Worm (Caenorhabditis elegans) whole organism, young adult: ENCODE data around the gene C56E6.4.
A peak's percentile ranks its signal among the peaks of the same experiment; 100 is the strongest.

ENCODE experiments used
- B0019.2 ChIP-seq: fragments of 200-800 bp; sonication (Bioruptor generic); conservative IDR thresholded peaks from 2 replicates; pipeline ENCODE4 v1.3.6; 2022; ENCODE audit warnings: missing genetic modification reagents, missing genetic modification characterization, missing compliant biosample characterization
- B0035.1 ChIP-seq: sonication (generic microtip); optimal IDR thresholded peaks from 2 replicates; lab custom pipeline; 2016; ENCODE audit warnings: missing genetic modification characterization, mild to moderate bottlenecking, missing compliant biosample characterization, missing genotype, missing genetic modification reagents
- B0261.1 ChIP-seq: sonication (generic microtip); optimal IDR thresholded peaks from 2 replicates; lab custom pipeline; 2016; ENCODE audit warnings: mild to moderate bottlenecking, missing genetic modification characterization, moderate library complexity, missing compliant biosample characterization
- B0336.3 ChIP-seq: fragments of 200-800 bp; sonication (Bioruptor generic); IDR thresholded peaks from 2 replicates; pipeline ENCODE4 v1.3.6; 2022; ENCODE audit warnings: missing genetic modification characterization, missing compliant biosample characterization
- D2030.7 ChIP-seq: fragments of 200-800 bp; sonication (Bioruptor generic); IDR thresholded peaks from 2 replicates; pipeline ENCODE4 v1.3.6; 2022; ENCODE audit warnings: missing genetic modification reagents, missing genetic modification characterization, missing compliant biosample characterization
- F23B12.7 ChIP-seq: sonication (generic microtip); optimal IDR thresholded peaks from 2 replicates; lab custom pipeline; 2017; ENCODE audit warnings: missing genetic modification characterization, mild to moderate bottlenecking, missing compliant biosample characterization, antibody characterized with exemption, moderate library complexity; ENCODE audit not compliant: insufficient read depth
- F49E8.2 ChIP-seq: sonication (generic microtip); optimal IDR thresholded peaks from 3 replicates; lab custom pipeline; 2017; ENCODE audit warnings: missing genetic modification characterization, mild to moderate bottlenecking, missing compliant biosample characterization, antibody characterized with exemption, moderate library complexity; ENCODE audit not compliant: insufficient read depth
- K12H6.12 ChIP-seq: fragments of 200-800 bp; sonication (Bioruptor generic); optimal IDR thresholded peaks from 2 replicates; lab custom pipeline; 2018; ENCODE audit warnings: mild to moderate bottlenecking, missing genetic modification characterization, missing compliant biosample characterization
- T26A5.8 ChIP-seq: sonication (generic microtip); optimal IDR thresholded peaks from 2 replicates; lab custom pipeline; 2016; ENCODE audit warnings: missing genetic modification characterization, missing compliant biosample characterization
- Y67H2A.10 ChIP-seq: fragments of 200-800 bp; sonication (Bioruptor generic); conservative IDR thresholded peaks from 2 replicates; pipeline ENCODE4 v1.3.6; 2022; ENCODE audit warnings: missing genetic modification reagents, missing genetic modification characterization, missing compliant biosample characterization
- Y95B8A.8 ChIP-seq: fragments of 200-800 bp; sonication (Bioruptor generic); IDR thresholded peaks from 2 replicates; pipeline ENCODE4 v1.3.6; 2022; ENCODE audit warnings: missing genetic modification reagents, missing genetic modification characterization, missing compliant biosample characterization
- akir-1 ChIP-seq: fragments of 200-800 bp; sonication (Bioruptor generic); optimal IDR thresholded peaks from 2 replicates; lab custom pipeline; 2018; ENCODE audit warnings: mild to moderate bottlenecking, missing genetic modification characterization, moderate library complexity, missing compliant biosample characterization
- attf-5 ChIP-seq: fragments of 200-800 bp; sonication (Bioruptor generic); optimal IDR thresholded peaks from 2 replicates; lab custom pipeline; 2018; ENCODE audit warnings: mild to moderate bottlenecking, missing genetic modification characterization, missing compliant biosample characterization
- cebp-2 ChIP-seq: fragments of 200-800 bp; sonication (Bioruptor generic); IDR thresholded peaks from 2 replicates; pipeline ENCODE4 v1.3.6; 2022; ENCODE audit warnings: missing genetic modification characterization, missing compliant biosample characterization
- ceh-100 ChIP-seq: fragments of 200-800 bp; sonication (Bioruptor generic); IDR thresholded peaks from 2 replicates; pipeline ENCODE4 v1.3.6; 2022; ENCODE audit warnings: missing genetic modification reagents, missing genetic modification characterization, missing compliant biosample characterization
- ceh-27 ChIP-seq: fragments of 200-800 bp; sonication (Bioruptor generic); optimal IDR thresholded peaks from 2 replicates; lab custom pipeline; 2018; ENCODE audit warnings: mild to moderate bottlenecking, missing genetic modification characterization, moderate library complexity, missing compliant biosample characterization
- die-1 ChIP-seq: sonication (generic microtip); optimal IDR thresholded peaks from 2 replicates; lab custom pipeline; 2016; ENCODE audit warnings: missing genotype, mild to moderate bottlenecking, missing genetic modification characterization, missing compliant biosample characterization
- dpff-1 ChIP-seq: sonication (generic microtip); optimal IDR thresholded peaks from 2 replicates; lab custom pipeline; 2017; ENCODE audit warnings: mild to moderate bottlenecking, missing genetic modification characterization, missing compliant biosample characterization
- efl-1 ChIP-seq: fragments of 150-350 bp; optimal IDR thresholded peaks from 2 replicates; lab custom pipeline; 2014; ENCODE audit warnings: missing biosample characterization, missing genetic modification reagents, missing genetic modification characterization
- ets-4 ChIP-seq: fragments of 200-800 bp; sonication (Bioruptor generic); optimal IDR thresholded peaks from 2 replicates; lab custom pipeline; 2018; ENCODE audit warnings: mild to moderate bottlenecking, missing genetic modification characterization, missing compliant biosample characterization
- gei-17 ChIP-seq: fragments of 200-800 bp; sonication (Bioruptor generic); optimal IDR thresholded peaks from 2 replicates; lab custom pipeline; 2018; ENCODE audit warnings: mild to moderate bottlenecking, missing genetic modification characterization, missing compliant biosample characterization
- him-1 ChIP-seq: sonication (generic microtip); optimal IDR thresholded peaks from 2 replicates; lab custom pipeline; 2016; ENCODE audit warnings: missing genotype, missing genetic modification reagents, missing genetic modification characterization, missing compliant biosample characterization
- hlh-12 ChIP-seq: sonication (generic microtip); optimal IDR thresholded peaks from 2 replicates; lab custom pipeline; 2016; ENCODE audit warnings: missing genetic modification characterization, missing compliant biosample characterization
- lag-1 ChIP-seq: fragments of 200-800 bp; sonication (Bioruptor generic); IDR thresholded peaks from 2 replicates; pipeline ENCODE4 v1.3.6; 2022; ENCODE audit warnings: missing genetic modification reagents, missing genetic modification characterization, missing compliant biosample characterization
- let-526 ChIP-seq: fragments of 200-800 bp; sonication (Bioruptor generic); IDR thresholded peaks from 2 replicates; pipeline ENCODE4 v1.3.6; 2022; ENCODE audit warnings: missing genetic modification reagents, missing genetic modification characterization, missing compliant biosample characterization
- lin-26 ChIP-seq: fragments of 200-800 bp; sonication (Bioruptor generic); IDR thresholded peaks from 2 replicates; pipeline ENCODE4 v1.3.6; 2022; ENCODE audit warnings: missing genetic modification reagents, missing genetic modification characterization, missing compliant biosample characterization
- lin-35 ChIP-seq, 3 experiments: fragments of 150-350 bp in 2 of 3; sonication (generic microtip) in 1 of 3; optimal IDR thresholded peaks; 2 replicates each; lab custom pipeline; 2014 to 2018; ENCODE audit warnings: missing biosample characterization in 3 of 3, missing genetic modification characterization in 3 of 3, missing genetic modification reagents in 3 of 3
- lin-40 ChIP-seq: sonication (generic microtip); optimal IDR thresholded peaks from 2 replicates; lab custom pipeline; 2016; ENCODE audit warnings: missing genetic modification characterization, mild to moderate bottlenecking, missing compliant biosample characterization, missing genotype, missing genetic modification reagents
- lin-54 ChIP-seq: fragments of 200-800 bp; sonication (Bioruptor generic); optimal IDR thresholded peaks from 2 replicates; lab custom pipeline; 2018; ENCODE audit warnings: mild to moderate bottlenecking, missing genetic modification characterization, missing compliant biosample characterization
- lsy-27 ChIP-seq: sonication (generic microtip); optimal IDR thresholded peaks from 2 replicates; lab custom pipeline; 2017; ENCODE audit warnings: missing genetic modification characterization, mild to moderate bottlenecking, missing compliant biosample characterization, antibody characterized with exemption, missing genotype, borderline replicate concordance; ENCODE audit not compliant: insufficient read depth
- madf-10 ChIP-seq: sonication (generic microtip); optimal IDR thresholded peaks from 2 replicates; lab custom pipeline; 2016; ENCODE audit warnings: mild to moderate bottlenecking, missing genetic modification characterization, missing compliant biosample characterization
- madf-3 ChIP-seq: fragments of 200-800 bp; sonication (Bioruptor generic); IDR thresholded peaks from 2 replicates; pipeline ENCODE4 v1.3.6; 2022; ENCODE audit warnings: missing genetic modification reagents, missing genetic modification characterization, missing compliant biosample characterization
- mcd-1 ChIP-seq: fragments of 200-800 bp; sonication (Bioruptor generic); IDR thresholded peaks from 2 replicates; pipeline ENCODE4 v1.3.6; 2022; ENCODE audit warnings: missing genetic modification reagents, missing genetic modification characterization, missing compliant biosample characterization
- nhr-179 ChIP-seq: sonication (generic microtip); optimal IDR thresholded peaks from 2 replicates; lab custom pipeline; 2016; ENCODE audit warnings: mild to moderate bottlenecking, missing genetic modification characterization, missing compliant biosample characterization
- nhr-27 ChIP-seq: fragments of 200-800 bp; sonication (Bioruptor generic); optimal IDR thresholded peaks from 2 replicates; lab custom pipeline; 2018; ENCODE audit warnings: mild to moderate bottlenecking, missing genetic modification characterization, moderate library complexity, missing compliant biosample characterization
- nhr-80 ChIP-seq: sonication (generic microtip); optimal IDR thresholded peaks from 2 replicates; lab custom pipeline; 2016; ENCODE audit warnings: missing genetic modification characterization, missing compliant biosample characterization
- rec-8 ChIP-seq, 2 experiments: sonication (generic microtip); optimal IDR thresholded peaks; 2 replicates each; lab custom pipeline; 2016; ENCODE audit warnings: mild to moderate bottlenecking in 2 of 2, missing genetic modification characterization in 2 of 2, missing genetic modification reagents in 2 of 2, missing genotype in 2 of 2, missing biosample characterization in 1 of 2, missing compliant biosample characterization in 1 of 2, moderate library complexity in 1 of 2
- snpc-1.1 ChIP-seq: sonication (generic microtip); optimal IDR thresholded peaks from 2 replicates; lab custom pipeline; 2017; ENCODE audit warnings: missing genetic modification characterization, mild to moderate bottlenecking, missing compliant biosample characterization, antibody characterized with exemption, moderate library complexity, missing genotype, missing genetic modification reagents; ENCODE audit not compliant: insufficient read depth
- snpc-1.3 ChIP-seq: sonication (generic microtip); optimal IDR thresholded peaks from 2 replicates; lab custom pipeline; 2017; ENCODE audit warnings: missing genetic modification characterization, mild to moderate bottlenecking, missing compliant biosample characterization, antibody characterized with exemption, moderate library complexity, missing genotype, missing genetic modification reagents; ENCODE audit not compliant: insufficient read depth
- snpc-3.4 ChIP-seq: sonication (generic microtip); optimal IDR thresholded peaks from 2 replicates; lab custom pipeline; 2017; ENCODE audit warnings: missing genetic modification characterization, mild to moderate bottlenecking, missing compliant biosample characterization, antibody characterized with exemption, moderate library complexity, missing genotype, missing genetic modification reagents
- tlf-1 ChIP-seq: fragments of 200-800 bp; sonication (Bioruptor generic); optimal IDR thresholded peaks from 2 replicates; lab custom pipeline; 2018; ENCODE audit warnings: mild to moderate bottlenecking, missing genetic modification characterization, missing compliant biosample characterization
- unc-130 ChIP-seq: sonication (generic microtip); optimal IDR thresholded peaks from 2 replicates; lab custom pipeline; 2016; ENCODE audit warnings: missing genetic modification reagents, missing genetic modification characterization, missing compliant biosample characterization
- ztf-18 ChIP-seq: sonication (generic microtip); optimal IDR thresholded peaks from 2 replicates; lab custom pipeline; 2016; ENCODE audit warnings: missing genotype, mild to moderate bottlenecking, missing genetic modification characterization, missing compliant biosample characterization
- ztf-22 ChIP-seq: fragments of 200-800 bp; sonication (Bioruptor generic); optimal IDR thresholded peaks from 2 replicates; lab custom pipeline; 2018; ENCODE audit warnings: mild to moderate bottlenecking, missing genetic modification characterization, moderate library complexity, missing compliant biosample characterization
- ztf-3 ChIP-seq: fragments of 200-800 bp; sonication (Bioruptor generic); optimal IDR thresholded peaks from 2 replicates; lab custom pipeline; 2018; ENCODE audit warnings: mild to moderate bottlenecking, missing genetic modification characterization, missing compliant biosample characterization

The C56E6.4 gene

ce11 chrII:6566628-6567180 lies 38.2 kb upstream of the C56E6.4 start, which contains the start of the genes F18C5.5 and F18C5.9 (continued):
- TF ChIP-seq mcd-1 (no peak), lag-1 (GFP tag; lab: Robert Waterston, UW) (no peak), let-526 (GFP tag; lab: Robert Waterston, UW) (no peak), ztf-18 (tag; lab: Kevin White, UChicago) (no peak), Y95B8A.8 (no peak)

ce11 chrII:6565077-6565476 lies 36.5 kb upstream of the C56E6.4 start, which contains the start of gene mpz-3:
Gene mpz-3, minus strand, starts transcription at chrII:6565396.
- TF ChIP-seq B0336.3 (GFP tag; lab: Robert Waterston, UW) (no peak), F23B12.7 (peak; percentile 69), ceh-27 (GFP tag; lab: Kevin White, UChicago) (no peak), madf-3 (no peak), akir-1 (no peak), die-1 (tag; lab: Kevin White, UChicago) (peak; percentile 64), Y67H2A.10 (no peak), Y95B8A.8 (no peak), snpc-1.3 (tag; lab: Kevin White, UChicago) (peak; percentile 33), nhr-80 (peak; percentile 15), nhr-27 (tag; lab: Kevin White, UChicago) (no peak), B0261.1 (tag; lab: Kevin White, UChicago) (peak; percentile 84), lsy-27 (tag; lab: Kevin White, UChicago) (no peak), unc-130 (GFP tag; lab: Kevin White, UChicago) (no peak), ceh-100 (peak; percentile 47; the same call in 1 of the 2 replicates), D2030.7 (GFP tag; lab: Robert Waterston, UW) (peak; percentile 48; the same call in 1 of the 2 replicates), dpff-1 (tag; lab: Kevin White, UChicago) (no peak), him-1 (tag; lab: Kevin White, UChicago) (peak; percentile 96), efl-1 (GFP tag; lab: Kevin White, UChicago) (peak; percentile 1), tlf-1 (GFP tag; lab: Kevin White, UChicago) (no peak), lin-35 (GFP tag; optimal IDR thresholded peaks at IDR 0.05; lab: Kevin White, UChicago) (no peak), B0019.2 (GFP tag; lab: Robert Waterston, UW) (no peak), nhr-179 (tag; lab: Kevin White, UChicago) (no peak), snpc-1.1 (tag; lab: Kevin White, UChicago) (no peak), lin-26 (peak; percentile 85), cebp-2 (GFP tag; lab: Robert Waterston, UW) (no peak), lin-40 (no peak), snpc-3.4 (tag; lab: Kevin White, UChicago) (peak; percentile 56), ztf-3 (GFP tag; lab: Kevin White, UChicago) (no peak), B0035.1 (tag; lab: Kevin White, UChicago) (no peak), ztf-22 (GFP tag; lab: Kevin White, UChicago) (no peak), madf-10 (tag; lab: Kevin White, UChicago) (peak; percentile 35), K12H6.12 (tag; lab: Kevin White, UChicago) (no peak), T26A5.8 (no peak), lin-54 (no peak), ztf-18 (tag; lab: Kevin White, UChicago) (peak; percentile 58), F49E8.2 (peak; percentile 66), rec-8 (tag; optimal IDR thresholded peaks at IDR 0.05; lab: Kevin White, UChicago) (peak in 1 of 2 experiments; percentile 63), hlh-12 (tag; lab: Kevin White, UChicago) (no peak), ets-4 (GFP tag; lab: Kevin White, UChicago) (no peak), gei-17 (no peak), attf-5 (GFP tag; lab: Kevin White, UChicago) (peak; percentile 30)
